Worm (Caenorhabditis elegans): ENCODE data around the gene F23F1.5.

F23F1.5 gene

DNA sequence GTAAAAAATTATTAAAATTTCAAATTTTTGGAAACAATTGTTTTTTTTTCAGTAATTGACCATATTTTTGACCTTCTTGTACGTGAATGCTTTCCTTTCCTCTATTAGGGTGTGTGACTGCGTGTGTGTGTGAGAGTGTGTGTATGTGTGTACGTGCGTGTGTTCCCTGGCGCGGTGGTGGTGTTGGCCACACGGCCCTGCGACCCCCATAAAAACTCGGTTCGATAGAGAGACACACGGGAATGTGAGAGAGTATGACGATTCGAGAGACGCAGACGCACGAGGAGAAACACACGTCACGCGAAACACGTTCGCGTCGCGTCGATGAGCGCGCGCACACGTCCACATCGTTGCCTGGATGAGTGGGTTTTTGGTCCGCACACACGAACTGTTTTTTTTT, 12.6 kb downstream of the F23F1.5 start (continued):
- TF ChIP-seq set-16 (GFP tag; IDR thresholded peaks at IDR 0.05), result no peak; the same call in 1 of the 2 replicates
- peak; percentile 21 for TF ChIP-seq duxl-1 (tag; optimal IDR thresholded peaks at IDR 0.05; ENCODE audit: poor library complexity)
- no peak for TF ChIP-seq lin-15B (tag; optimal IDR thresholded peaks at IDR 0.05)
- TF ChIP-seq nhr-10 (tag; optimal IDR thresholded peaks at IDR 0.05), result no peak
- TF ChIP-seq dmd-9 (GFP tag; IDR thresholded peaks at IDR 0.05), result no peak
- TF ChIP-seq ceh-28 (tag; optimal IDR thresholded peaks at IDR 0.05), result no peak
- no peak for TF ChIP-seq F10B5.3 (tag; optimal IDR thresholded peaks at IDR 0.05)
- TF ChIP-seq nhr-6 (tag; optimal IDR thresholded peaks at IDR 0.05), result peak; percentile 48
- TF ChIP-seq skn-1 (tag; optimal IDR thresholded peaks at IDR 0.05), result no peak
- no peak for TF ChIP-seq sdz-12 (GFP tag; optimal IDR thresholded peaks at IDR 0.05)
- TF ChIP-seq madf-9 (GFP tag; conservative IDR thresholded peaks at IDR 0.05), result peak; percentile 64; the same call in 1 of the 2 replicates
- no peak for TF ChIP-seq ceh-62 (tag; optimal IDR thresholded peaks at IDR 0.05)
- TF ChIP-seq fkh-10 (GFP tag; optimal IDR thresholded peaks at IDR 0.05), result peak; percentile 28
- no peak for TF ChIP-seq lin-39 (tag; optimal IDR thresholded peaks at IDR 0.05)
- TF ChIP-seq zip-11 (GFP tag; IDR thresholded peaks at IDR 0.05), result no peak
- no peak for TF ChIP-seq F26F4.8 (GFP tag; conservative IDR thresholded peaks at IDR 0.05)
- 0 out of 2 replicates have a peak, but pooled peaks have one; percentile 18 for TF ChIP-seq vab-7 (GFP tag; IDR thresholded peaks at IDR 0.05)
- TF ChIP-seq tag-97 (GFP tag; IDR thresholded peaks at IDR 0.05), result no peak
- TF ChIP-seq lin-38 (GFP tag; IDR thresholded peaks at IDR 0.05), result no peak
- peak; percentile 91 for TF ChIP-seq nhr-28 (tag; optimal IDR thresholded peaks at IDR 0.05)
- peak; percentile 72 for TF ChIP-seq php-3 (GFP tag; IDR thresholded peaks at IDR 0.05)
- no peak for TF ChIP-seq Y105C5A.15 (GFP tag; IDR thresholded peaks at IDR 0.05)
- TF ChIP-seq spr-3 (GFP tag; optimal IDR thresholded peaks at IDR 0.05), result no peak
- peak; percentile 43 to 97 for TF ChIP-seq hif-1 (tag; optimal IDR thresholded peaks at IDR 0.05)
- TF ChIP-seq ceh-82 (tag; optimal IDR thresholded peaks at IDR 0.05), result no peak
- TF ChIP-seq gei-8 (GFP tag; optimal IDR thresholded peaks at IDR 0.05), result no peak
- 0 out of 2 replicates have a peak, but pooled peaks have one; percentile 18 for TF ChIP-seq dmd-8 (GFP tag; IDR thresholded peaks at IDR 0.05)
- no peak for TF ChIP-seq aly-2 (tag; optimal IDR thresholded peaks at IDR 0.05)
- peak; percentile 77 for TF ChIP-seq dmd-6 (GFP tag; IDR thresholded peaks at IDR 0.05)
- TF ChIP-seq ama-1 (optimal IDR thresholded peaks at IDR 0.05), result no peak
- peak; percentile 81 for TF ChIP-seq nhr-25 (tag; optimal IDR thresholded peaks at IDR 0.05; ENCODE audit: borderline replicate concordance, insufficient read depth)
- TF ChIP-seq F44E2.7 (GFP tag; IDR thresholded peaks at IDR 0.05), result no peak
- no peak for TF ChIP-seq nhr-42 (GFP tag; IDR thresholded peaks at IDR 0.05)
- TF ChIP-seq pha-4 (GFP tag; IDR thresholded peaks at IDR 0.05), result no peak
- no peak for TF ChIP-seq pha-4 (tag; optimal IDR thresholded peaks at IDR 0.05)
- TF ChIP-seq madf-5 (GFP tag; IDR thresholded peaks at IDR 0.05), result no peak
- TF ChIP-seq hmg-1.1 (GFP tag; IDR thresholded peaks at IDR 0.05), result peak; percentile 83
- no peak for TF ChIP-seq ZK546.5 (tag; optimal IDR thresholded peaks at IDR 0.05)
- TF ChIP-seq nhr-77 (tag; optimal IDR thresholded peaks at IDR 0.05), result no peak
- TF ChIP-seq ceh-44 (GFP tag; IDR thresholded peaks at IDR 0.05), result peak; percentile 16; the same call in 1 of the 2 replicates
- peak; percentile 69 for TF ChIP-seq ctbp-1 (GFP tag; IDR thresholded peaks at IDR 0.05)
- TF ChIP-seq nhr-102 (tag; optimal IDR thresholded peaks at IDR 0.05), result peak; percentile 38
- TF ChIP-seq mdl-1 (tag; optimal IDR thresholded peaks at IDR 0.05), result peak; percentile 77 to 97
- TF ChIP-seq D1046.2 (GFP tag; IDR thresholded peaks at IDR 0.05), result no peak
- TF ChIP-seq Y5F2A.4 (GFP tag; optimal IDR thresholded peaks at IDR 0.05), result no peak
- TF ChIP-seq ztf-11 (tag; optimal IDR thresholded peaks at IDR 0.05), result no peak
- peak; percentile 84 for TF ChIP-seq mep-1 (tag; optimal IDR thresholded peaks at IDR 0.05)
- peak; percentile 42 to 69 for TF ChIP-seq lsy-2 (tag; optimal IDR thresholded peaks at IDR 0.05)
- no peak for TF ChIP-seq nhr-76 (tag; optimal IDR thresholded peaks at IDR 0.05)
- no peak for TF ChIP-seq zag-1 (tag; optimal IDR thresholded peaks at IDR 0.05)
- no peak for TF ChIP-seq nhr-237 (tag; optimal IDR thresholded peaks at IDR 0.05)
- no peak for TF ChIP-seq fos-1 (tag; optimal IDR thresholded peaks at IDR 0.05)
- TF ChIP-seq zfp-2 (tag; optimal IDR thresholded peaks at IDR 0.05), result no peak

Measured in whole organism, L4 larva.